Fruit fly (Drosophila melanogaster): Measurements from ENCODE around the gene CG42327.
A peak's percentile ranks its signal among the peaks of the same experiment; 100 is the strongest.

DNA sequence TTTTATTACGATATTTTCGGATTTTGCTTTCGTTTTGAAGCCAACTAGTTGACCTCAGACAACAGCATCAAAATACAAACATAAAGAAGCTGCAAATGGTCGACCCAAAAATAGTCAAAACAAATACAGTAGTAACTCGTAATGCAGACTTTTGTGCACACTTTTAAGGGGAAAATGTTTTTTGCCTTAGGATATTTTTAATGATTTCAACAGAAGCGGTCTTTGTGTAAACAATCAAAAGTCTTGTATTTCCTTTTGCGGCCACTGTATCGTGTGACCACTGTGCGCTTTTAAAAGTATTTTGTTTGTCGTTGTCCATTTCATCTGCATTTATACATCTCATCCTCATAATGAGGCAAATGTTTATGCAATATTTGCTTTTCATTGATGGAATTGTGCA is 6.5 kb upstream of the CG42327 start:
- peak; percentile 97 for TF ChIP-seq chn (GFP tag; optimal IDR thresholded peaks at IDR 0.05)
- peak; percentile 96 for TF ChIP-seq CG14050 (GFP tag; IDR thresholded peaks at IDR 0.05)
- TF ChIP-seq CG6254 (GFP tag; optimal IDR thresholded peaks at IDR 0.05) = peak; percentile 52
